Fruit fly (Drosophila melanogaster): ENCODE results near the gene Syx16.

Gene Syx16

dm6 chrX:20414099-20414498 lies 20.5 kb upstream of the Syx16 start, which contains the start of gene CG15458:
TSS of gene CG15458 (minus strand) at chrX:20414199.
- TF ChIP-seq psq (optimal IDR thresholded peaks at IDR 0.05): no peak
- no peak for TF ChIP-seq CG8478 (optimal IDR thresholded peaks at IDR 0.05)
- no peak for TF ChIP-seq pan (optimal IDR thresholded peaks at IDR 0.05)
- no peak for TF ChIP-seq Dll (optimal IDR thresholded peaks at IDR 0.05)
- TF ChIP-seq EcR (GFP tag; optimal IDR thresholded peaks at IDR 0.05): no peak
- TF ChIP-seq usp (GFP tag; optimal IDR thresholded peaks at IDR 0.05): no peak

DNA sequence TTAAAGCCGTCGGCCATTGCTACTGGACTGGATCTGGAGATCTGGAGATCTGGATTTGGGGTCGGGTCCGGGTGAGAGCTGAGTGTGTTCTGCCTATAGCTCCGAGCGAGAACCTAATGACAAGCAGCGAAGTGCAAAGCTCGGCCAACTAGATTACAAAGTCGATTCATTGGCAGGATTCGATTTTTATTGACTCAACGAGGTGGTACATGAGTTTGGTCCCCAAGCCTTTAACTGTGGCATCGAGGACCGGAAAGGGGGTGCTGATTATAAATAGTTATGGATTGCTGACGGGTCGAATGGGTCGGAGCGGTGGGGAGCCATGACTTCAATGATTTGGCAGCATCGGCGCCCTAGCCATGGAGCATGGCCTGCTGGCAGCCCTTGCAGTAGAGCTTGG lies 19.9 kb upstream of the Syx16 start, which contains the start of gene CG15459:
Gene CG15459, minus strand, starts transcription at position 101 of the 400 bp plus-strand sequence.
- TF ChIP-seq CG8478 (optimal IDR thresholded peaks at IDR 0.05): no peak
- no peak for TF ChIP-seq EcR (GFP tag; optimal IDR thresholded peaks at IDR 0.05)
- no peak for TF ChIP-seq usp (GFP tag; optimal IDR thresholded peaks at IDR 0.05)
- TF ChIP-seq pan (optimal IDR thresholded peaks at IDR 0.05): no peak
- TF ChIP-seq psq (optimal IDR thresholded peaks at IDR 0.05): no peak
- no peak for TF ChIP-seq Dll (optimal IDR thresholded peaks at IDR 0.05)

DNA sequence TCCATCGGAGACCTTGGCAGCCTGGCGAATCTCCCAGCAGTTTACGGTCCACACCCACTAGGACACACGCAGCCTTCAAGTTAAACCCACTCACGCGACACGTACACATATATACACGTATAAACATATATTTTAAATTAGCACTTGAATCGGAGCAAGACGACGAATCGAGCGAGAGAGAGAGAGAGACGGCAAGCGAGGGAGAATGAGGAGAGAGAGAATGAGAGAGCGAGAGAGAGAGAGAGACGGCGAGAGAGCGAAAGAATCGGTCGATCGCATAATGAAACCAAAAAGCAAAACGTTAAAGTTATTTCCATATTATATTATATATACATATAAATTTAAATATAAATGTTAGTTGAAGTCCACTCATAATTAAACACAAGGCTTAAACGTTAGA lies 18.1 kb upstream of the Syx16 start:
- TF ChIP-seq CG8478 (optimal IDR thresholded peaks at IDR 0.05) (peak; percentile 42), usp (GFP tag; optimal IDR thresholded peaks at IDR 0.05) (no peak)

DNA sequence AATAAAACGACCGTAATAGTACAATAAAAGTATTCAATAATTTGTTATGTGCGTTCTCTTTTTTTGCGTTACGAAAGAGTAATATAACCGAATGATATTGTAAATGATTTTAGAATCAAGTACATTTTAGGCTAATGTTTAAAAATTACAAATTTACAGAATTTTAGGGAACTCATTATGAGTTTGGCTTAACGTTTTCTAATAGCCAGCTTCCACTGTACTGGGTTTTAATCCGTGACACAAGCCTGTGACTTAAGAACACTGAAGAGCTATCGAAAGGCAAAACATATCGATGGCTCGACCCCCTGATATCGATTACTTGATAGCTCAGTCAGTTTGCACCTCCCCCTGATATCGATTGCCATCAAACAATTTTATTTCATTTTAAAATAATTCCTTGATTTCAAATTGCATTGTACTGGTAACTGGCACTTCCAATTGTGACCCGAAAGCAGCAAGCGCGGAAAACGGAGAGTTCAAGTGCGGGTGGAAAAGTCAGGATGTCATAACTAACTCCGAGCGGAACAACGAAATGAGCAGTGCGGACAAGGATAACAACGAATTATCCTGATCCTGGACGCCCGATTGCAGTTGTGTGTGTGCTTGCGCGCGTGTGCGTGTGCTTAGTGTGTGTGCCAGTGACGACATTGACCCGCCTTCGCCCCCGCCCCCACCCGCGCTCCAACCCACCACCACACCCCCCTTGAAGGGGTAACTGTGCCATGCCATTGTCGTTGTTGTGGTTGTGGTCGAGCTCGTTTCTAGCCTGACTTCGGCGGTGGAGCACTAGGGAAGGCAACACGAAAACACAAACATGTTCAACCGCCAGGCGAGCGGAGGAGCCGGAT lies 739 bp upstream of the Syx16 start, which contains the start of gene HERC2:
Gene HERC2, plus strand, starts transcription at position 330 of the 848 bp plus-strand sequence.
- no peak for TF ChIP-seq CG8478 (optimal IDR thresholded peaks at IDR 0.05)
- TF ChIP-seq usp (GFP tag; optimal IDR thresholded peaks at IDR 0.05): no peak
- no peak for TF ChIP-seq Dll (optimal IDR thresholded peaks at IDR 0.05)
- TF ChIP-seq pan (optimal IDR thresholded peaks at IDR 0.05): no peak
- TF ChIP-seq EcR (GFP tag; optimal IDR thresholded peaks at IDR 0.05): no peak
- TF ChIP-seq psq (optimal IDR thresholded peaks at IDR 0.05): no peak

- no peak for TF ChIP-seq Dll (optimal IDR thresholded peaks at IDR 0.05)
- TF ChIP-seq usp (GFP tag; optimal IDR thresholded peaks at IDR 0.05): no peak
- no peak for TF ChIP-seq CG8478 (optimal IDR thresholded peaks at IDR 0.05)
- no peak for TF ChIP-seq EcR (GFP tag; optimal IDR thresholded peaks at IDR 0.05)
- no peak for TF ChIP-seq pan (optimal IDR thresholded peaks at IDR 0.05)
- TF ChIP-seq psq (optimal IDR thresholded peaks at IDR 0.05): no peak
Measured at dm6 chrX:20391230-20391629, 2.3 kb downstream of the Syx16 start.

DNA sequence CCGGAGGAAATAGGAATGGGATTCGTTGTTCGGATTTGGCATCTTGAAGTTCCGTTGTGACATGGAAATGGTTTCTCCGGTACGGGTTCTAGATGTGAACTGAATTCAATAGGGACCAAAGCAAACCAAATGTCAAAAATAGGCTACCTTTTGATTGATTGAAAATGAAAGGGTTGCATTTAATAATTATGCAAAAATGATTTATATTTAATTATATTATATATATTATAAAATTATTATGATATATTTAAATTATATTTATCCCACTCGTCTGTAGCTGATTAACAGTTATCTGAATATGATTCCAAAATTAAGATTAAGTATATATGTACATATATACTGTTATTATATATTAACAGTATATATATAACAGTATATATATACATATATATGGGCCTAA lies 2.8 kb downstream of the Syx16 start, which contains the start of gene jb:
Gene jb, minus strand, starts transcription at position 101 of the 400 bp plus-strand sequence.
- TF ChIP-seq CG8478 (optimal IDR thresholded peaks at IDR 0.05) (no peak), usp (GFP tag; optimal IDR thresholded peaks at IDR 0.05) (no peak), EcR (GFP tag; optimal IDR thresholded peaks at IDR 0.05) (no peak), psq (optimal IDR thresholded peaks at IDR 0.05) (no peak), pan (optimal IDR thresholded peaks at IDR 0.05) (no peak), Dll (optimal IDR thresholded peaks at IDR 0.05) (no peak)

dm6 chrX:20389633-20390032 lies 3.9 kb downstream of the Syx16 start:
- TF ChIP-seq usp (GFP tag; optimal IDR thresholded peaks at IDR 0.05) (no peak), Dll (optimal IDR thresholded peaks at IDR 0.05) (no peak), EcR (GFP tag; optimal IDR thresholded peaks at IDR 0.05) (no peak), pan (optimal IDR thresholded peaks at IDR 0.05) (no peak), psq (optimal IDR thresholded peaks at IDR 0.05) (no peak), CG8478 (optimal IDR thresholded peaks at IDR 0.05) (no peak)

- TF ChIP-seq usp (GFP tag; optimal IDR thresholded peaks at IDR 0.05): no peak
- TF ChIP-seq EcR (GFP tag; optimal IDR thresholded peaks at IDR 0.05): no peak
- TF ChIP-seq psq (optimal IDR thresholded peaks at IDR 0.05): no peak
- no peak for TF ChIP-seq pan (optimal IDR thresholded peaks at IDR 0.05)
- no peak for TF ChIP-seq CG8478 (optimal IDR thresholded peaks at IDR 0.05)
- no peak for TF ChIP-seq Dll (optimal IDR thresholded peaks at IDR 0.05)
Measured at dm6 chrX:20385865-20386264, 7.7 kb downstream of the Syx16 start.

dm6 chrX:20376422-20376821 lies 17.1 kb downstream of the Syx16 start, which contains the start of gene CG12679:
TSS of gene CG12679 (minus strand) at chrX:20376522.
- TF ChIP-seq pan (optimal IDR thresholded peaks at IDR 0.05) (no peak), EcR (GFP tag; optimal IDR thresholded peaks at IDR 0.05) (no peak), psq (optimal IDR thresholded peaks at IDR 0.05) (no peak), CG8478 (optimal IDR thresholded peaks at IDR 0.05) (no peak), Dll (optimal IDR thresholded peaks at IDR 0.05) (no peak), usp (GFP tag; optimal IDR thresholded peaks at IDR 0.05) (no peak)
